Fruit fly (Drosophila melanogaster): ENCODE data around the gene CG7341.
A peak's percentile ranks its signal among the peaks of the same experiment; 100 is the strongest.

The CG7341 gene

dm6 chr3L:18109459-18109863 is 3.3 kb upstream of the CG7341 start, which contains the start of the genes Polr3D and mus304:
Gene Polr3D, minus strand, starts transcription at chr3L:18109574.
Gene mus304, plus strand, starts transcription at chr3L:18109814.
- TF ChIP-seq Hr96 (GFP tag; optimal IDR thresholded peaks at IDR 0.05) (no peak), kay (GFP tag; ENCODE audit: borderline replicate concordance) (no peak), CG7045 (GFP tag; optimal IDR thresholded peaks at IDR 0.05) (peak; percentile 3), CG11617 (GFP tag; optimal IDR thresholded peaks at IDR 0.05) (peak; percentile 7), CG14711 (tag; optimal IDR thresholded peaks at IDR 0.05) (peak; percentile 2), CG33017 (tag; optimal IDR thresholded peaks at IDR 0.05) (no peak), tj (GFP tag; optimal IDR thresholded peaks at IDR 0.05) (no peak), toe (GFP tag; optimal IDR thresholded peaks at IDR 0.05) (peak; percentile 76), Crg-1 (GFP tag; optimal IDR thresholded peaks at IDR 0.05) (peak; percentile 40), cnc (optimal IDR thresholded peaks at IDR 0.05) (no peak), CG5204 (GFP tag; optimal IDR thresholded peaks at IDR 0.05) (no peak), CG12768 (GFP tag; optimal IDR thresholded peaks at IDR 0.05) (no peak), pad (GFP tag; optimal IDR thresholded peaks at IDR 0.05) (no peak), CG7101 (tag; optimal IDR thresholded peaks at IDR 0.05) (peak; percentile 21), bab1 (GFP tag; optimal IDR thresholded peaks at IDR 0.05) (peak; percentile 29), Mnt (GFP tag; optimal IDR thresholded peaks at IDR 0.05) (peak; percentile 50), ovo (GFP tag; optimal IDR thresholded peaks at IDR 0.05) (no peak), cic (GFP tag; optimal IDR thresholded peaks at IDR 0.05) (no peak), Clk (GFP tag; optimal IDR thresholded peaks at IDR 0.05) (no peak), CG1620 (GFP tag; optimal IDR thresholded peaks at IDR 0.05) (peak; percentile 29)

- peak; percentile 60 for TF ChIP-seq cic (GFP tag; optimal IDR thresholded peaks at IDR 0.05)
- peak; percentile 64 for TF ChIP-seq CG33017 (tag; optimal IDR thresholded peaks at IDR 0.05)
- peak; percentile 31 to 85 for TF ChIP-seq cnc (optimal IDR thresholded peaks at IDR 0.05)
- peak; percentile 52 for TF ChIP-seq CG7101 (tag; optimal IDR thresholded peaks at IDR 0.05)
- TF ChIP-seq kay (GFP tag; ENCODE audit: borderline replicate concordance), result no peak
- no peak for TF ChIP-seq CG7045 (GFP tag; optimal IDR thresholded peaks at IDR 0.05)
- TF ChIP-seq CG14711 (tag; optimal IDR thresholded peaks at IDR 0.05), result peak; percentile 45
- peak; percentile 37 for TF ChIP-seq pad (GFP tag; optimal IDR thresholded peaks at IDR 0.05)
- no peak for TF ChIP-seq CG5204 (GFP tag; optimal IDR thresholded peaks at IDR 0.05)
- TF ChIP-seq CG11617 (GFP tag; optimal IDR thresholded peaks at IDR 0.05), result peak; percentile 75
- TF ChIP-seq tj (GFP tag; optimal IDR thresholded peaks at IDR 0.05), result no peak
- peak; percentile 13 for TF ChIP-seq Hr96 (GFP tag; optimal IDR thresholded peaks at IDR 0.05)
- TF ChIP-seq CG1620 (GFP tag; optimal IDR thresholded peaks at IDR 0.05), result no peak
- TF ChIP-seq Crg-1 (GFP tag; optimal IDR thresholded peaks at IDR 0.05), result peak; percentile 52
- TF ChIP-seq Clk (GFP tag; optimal IDR thresholded peaks at IDR 0.05), result no peak
- TF ChIP-seq bab1 (GFP tag; optimal IDR thresholded peaks at IDR 0.05), result peak; percentile 79
- no peak for TF ChIP-seq ovo (GFP tag; optimal IDR thresholded peaks at IDR 0.05)
- no peak for TF ChIP-seq toe (GFP tag; optimal IDR thresholded peaks at IDR 0.05)
- peak; percentile 49 for TF ChIP-seq Mnt (GFP tag; optimal IDR thresholded peaks at IDR 0.05)
- peak; percentile 64 for TF ChIP-seq CG12768 (GFP tag; optimal IDR thresholded peaks at IDR 0.05)
Observed at dm6 chr3L:18114038-18114926, 1.5 kb downstream of the CG7341 start.

- TF ChIP-seq ovo (GFP tag; optimal IDR thresholded peaks at IDR 0.05) (no peak), cic (GFP tag; optimal IDR thresholded peaks at IDR 0.05) (no peak)
Observed at dm6 chr3L:18121889-18122288, 9.1 kb downstream of the CG7341 start, which contains the start of gene CG42853. Gene CG42853, minus strand, starts transcription at chr3L:18121989.

- TF ChIP-seq CG7045 (GFP tag; optimal IDR thresholded peaks at IDR 0.05) (no peak), Mnt (GFP tag; optimal IDR thresholded peaks at IDR 0.05) (no peak), cic (GFP tag; optimal IDR thresholded peaks at IDR 0.05) (no peak), Crg-1 (GFP tag; optimal IDR thresholded peaks at IDR 0.05) (no peak), bab1 (GFP tag; optimal IDR thresholded peaks at IDR 0.05) (no peak), cnc (optimal IDR thresholded peaks at IDR 0.05) (no peak), CG33017 (tag; optimal IDR thresholded peaks at IDR 0.05) (no peak), CG1620 (GFP tag; optimal IDR thresholded peaks at IDR 0.05) (no peak), CG7101 (tag; optimal IDR thresholded peaks at IDR 0.05) (no peak), toe (GFP tag; optimal IDR thresholded peaks at IDR 0.05) (no peak), CG14711 (tag; optimal IDR thresholded peaks at IDR 0.05) (no peak), CG5204 (GFP tag; optimal IDR thresholded peaks at IDR 0.05) (no peak), kay (GFP tag; ENCODE audit: borderline replicate concordance) (no peak), tj (GFP tag; optimal IDR thresholded peaks at IDR 0.05) (no peak), ovo (GFP tag; optimal IDR thresholded peaks at IDR 0.05) (no peak)
Observed at dm6 chr3L:18124138-18124537, 11.4 kb downstream of the CG7341 start.

dm6 chr3L:18132589-18132988 is 19.8 kb downstream of the CG7341 start, which contains the start of gene Cyp312a1:
Gene Cyp312a1, minus strand, starts transcription at chr3L:18132689.
- TF ChIP-seq CG14711 (tag; optimal IDR thresholded peaks at IDR 0.05) (no peak), CG7045 (GFP tag; optimal IDR thresholded peaks at IDR 0.05) (no peak), tj (GFP tag; optimal IDR thresholded peaks at IDR 0.05) (no peak), kay (GFP tag; ENCODE audit: borderline replicate concordance) (peak; percentile 16), cnc (optimal IDR thresholded peaks at IDR 0.05) (no peak)

dm6 chr3L:18137197-18137596 is 24.4 kb downstream of the CG7341 start:
- no peak for TF ChIP-seq cic (GFP tag; optimal IDR thresholded peaks at IDR 0.05)
- TF ChIP-seq CG33017 (tag; optimal IDR thresholded peaks at IDR 0.05), result no peak
- no peak for TF ChIP-seq CG12768 (GFP tag; optimal IDR thresholded peaks at IDR 0.05)
- no peak for TF ChIP-seq CG7045 (GFP tag; optimal IDR thresholded peaks at IDR 0.05)
- no peak for TF ChIP-seq cnc (optimal IDR thresholded peaks at IDR 0.05)
- TF ChIP-seq pad (GFP tag; optimal IDR thresholded peaks at IDR 0.05), result no peak
- TF ChIP-seq CG11617 (GFP tag; optimal IDR thresholded peaks at IDR 0.05), result no peak
- no peak for TF ChIP-seq Crg-1 (GFP tag; optimal IDR thresholded peaks at IDR 0.05)
- no peak for TF ChIP-seq tj (GFP tag; optimal IDR thresholded peaks at IDR 0.05)
- TF ChIP-seq toe (GFP tag; optimal IDR thresholded peaks at IDR 0.05), result no peak
- TF ChIP-seq Clk (GFP tag; optimal IDR thresholded peaks at IDR 0.05), result no peak
